Worm (Caenorhabditis elegans): ENCODE results near the gene C34C12.8.

ce11 chrIII:3480236-3480635 is 20.0 kb downstream of the C34C12.8 start:
- TF ChIP-seq Y55F3AM.14 (GFP tag; optimal IDR thresholded peaks at IDR 0.05), result no peak
- no peak for TF ChIP-seq nhr-10 (tag; optimal IDR thresholded peaks at IDR 0.05)
- no peak for TF ChIP-seq fos-1 (tag; optimal IDR thresholded peaks at IDR 0.05)
- TF ChIP-seq unc-62 (GFP tag; optimal IDR thresholded peaks at IDR 0.05), result no peak
- TF ChIP-seq elt-3 (tag; optimal IDR thresholded peaks at IDR 0.05), result no peak
- no peak for TF ChIP-seq nhr-12 (tag; optimal IDR thresholded peaks at IDR 0.05)
- TF ChIP-seq nhr-237 (tag; optimal IDR thresholded peaks at IDR 0.05), result no peak
- TF ChIP-seq ceh-82 (tag; optimal IDR thresholded peaks at IDR 0.05), result no peak
- no peak for TF ChIP-seq egl-27 (tag; optimal IDR thresholded peaks at IDR 0.05)
- no peak for TF ChIP-seq elt-1 (tag; optimal IDR thresholded peaks at IDR 0.05)
- no peak for TF ChIP-seq dmd-4 (tag; optimal IDR thresholded peaks at IDR 0.05)

All from whole organism, L2 larva.